Fruit fly (Drosophila melanogaster) whole organism, embryonic: ENCODE results near the gene wus.
A peak's percentile ranks its signal among the peaks of the same experiment; 100 is the strongest.

ENCODE experiments used
- Ada2b ChIP-seq: fragments of 200-800 bp; sonication (Bioruptor generic); IDR thresholded peaks from 2 replicates; pipeline ENCODE4 v1.3.6; 2022; ENCODE audit warnings: missing biosample characterization, missing genetic modification characterization
- CG10267 ChIP-seq: fragments of 200-800 bp; sonication (Bioruptor generic); optimal IDR thresholded peaks from 2 replicates; lab custom pipeline; 2018; ENCODE audit warnings: missing biosample characterization, mild to moderate bottlenecking, missing genetic modification characterization, moderate library complexity
- CG11085 ChIP-seq: fragments of 200-800 bp; sonication (Bioruptor generic); IDR thresholded peaks from 2 replicates; pipeline ENCODE4 v1.3.6; 2022; ENCODE audit warnings: missing biosample characterization, missing genetic modification characterization
- CG12299 ChIP-seq: fragments of 200-800 bp; sonication (Bioruptor generic); optimal IDR thresholded peaks from 2 replicates; lab custom pipeline; 2018; ENCODE audit warnings: missing biosample characterization, mild to moderate bottlenecking, missing genetic modification characterization
- CG13123 ChIP-seq: fragments of 200-800 bp; sonication (Bioruptor generic); optimal IDR thresholded peaks from 2 replicates; lab custom pipeline; 2016; ENCODE audit warnings: missing biosample characterization, missing genetic modification characterization
- CG13287 ChIP-seq: fragments of 200-800 bp; sonication (Bioruptor generic); IDR thresholded peaks from 2 replicates; pipeline ENCODE4 v1.3.6; 2022; ENCODE audit warnings: missing biosample characterization, missing genetic modification characterization; ENCODE audit not compliant: partially characterized antibody
- CG14860 ChIP-seq: fragments of 200-800 bp; sonication (Bioruptor generic); IDR thresholded peaks from 3 replicates; pipeline ENCODE4 v1.3.6; 2022; ENCODE audit warnings: missing biosample characterization, missing genetic modification characterization; ENCODE audit not compliant: partially characterized antibody
- CG1603 ChIP-seq: fragments of 200-800 bp; sonication (Bioruptor generic); optimal IDR thresholded peaks from 2 replicates; lab custom pipeline; 2019; ENCODE audit warnings: missing biosample characterization, mild to moderate bottlenecking, missing genetic modification characterization, moderate library complexity
- CG16863 ChIP-seq: fragments of 200-800 bp; sonication (Bioruptor generic); optimal IDR thresholded peaks from 3 replicates; lab custom pipeline; 2016; ENCODE audit warnings: missing biosample characterization, missing genetic modification characterization
- CG17829 ChIP-seq: fragments of 200-800 bp; optimal IDR thresholded peaks from 2 replicates; lab custom pipeline; 2019; ENCODE audit warnings: missing biosample characterization, mild to moderate bottlenecking, missing genetic modification characterization, moderate library complexity
- CG1792 ChIP-seq: fragments of 200-800 bp; sonication (Bioruptor generic); optimal IDR thresholded peaks from 2 replicates; lab custom pipeline; 2016; ENCODE audit warnings: missing biosample characterization, missing genetic modification characterization
- CG2120 ChIP-seq: fragments of 200-800 bp; sonication (Bioruptor generic); optimal IDR thresholded peaks from 3 replicates; lab custom pipeline; 2016; ENCODE audit warnings: missing biosample characterization, missing genetic modification characterization
- CG3065 ChIP-seq: fragments of 200-800 bp; sonication (Bioruptor generic); optimal IDR thresholded peaks from 2 replicates; lab custom pipeline; 2016; ENCODE audit warnings: missing biosample characterization, missing genetic modification characterization
- CG31224 ChIP-seq: fragments of 200-800 bp; sonication (Bioruptor generic); IDR thresholded peaks from 2 replicates; pipeline ENCODE4 v1.3.6; 2022; ENCODE audit warnings: missing biosample characterization, missing genetic modification characterization
- CG32767 ChIP-seq: fragments of 200-800 bp; sonication (Bioruptor generic); IDR thresholded peaks from 2 replicates; pipeline ENCODE4 v1.3.6; 2022; ENCODE audit warnings: missing biosample characterization, missing genetic modification characterization
- CG33213 ChIP-seq: fragments of 200-800 bp; sonication (Bioruptor generic); optimal IDR thresholded peaks from 3 replicates; lab custom pipeline; 2016; ENCODE audit warnings: missing biosample characterization, missing genetic modification characterization
- CG34422 ChIP-seq: fragments of 200-800 bp; sonication (Bioruptor generic); IDR thresholded peaks from 3 replicates; pipeline ENCODE4 v1.3.6; 2022; ENCODE audit warnings: missing biosample characterization, missing genetic modification characterization
- CG3847 ChIP-seq: fragments of 200-800 bp; sonication (Bioruptor generic); IDR thresholded peaks from 2 replicates; pipeline ENCODE4 v1.3.6; 2022; ENCODE audit warnings: missing biosample characterization, missing genetic modification characterization
- CG4404 ChIP-seq: fragments of 200-800 bp; sonication (Bioruptor generic); IDR thresholded peaks from 2 replicates; pipeline ENCODE4 v1.3.6; 2022; ENCODE audit warnings: missing biosample characterization, missing genetic modification characterization
- CG9437 ChIP-seq: fragments of 200-800 bp; sonication (Bioruptor generic); optimal IDR thresholded peaks from 2 replicates; lab custom pipeline; 2018; ENCODE audit warnings: missing biosample characterization, mild to moderate bottlenecking, missing genetic modification characterization
- CG9727 ChIP-seq: fragments of 200-800 bp; sonication (Bioruptor generic); optimal IDR thresholded peaks from 3 replicates; lab custom pipeline; 2017; ENCODE audit warnings: missing biosample characterization, mild to moderate bottlenecking, missing genetic modification characterization
- CTCF ChIP-seq: fragments of 200-800 bp; sonication (Bioruptor generic); optimal IDR thresholded peaks from 2 replicates; lab custom pipeline; 2017; ENCODE audit warnings: missing biosample characterization, mild to moderate bottlenecking, missing genetic modification characterization, moderate library complexity
- CoRest ChIP-seq: fragments of 200-800 bp; sonication (Bioruptor generic); optimal IDR thresholded peaks from 3 replicates; lab custom pipeline; 2018; ENCODE audit warnings: missing biosample characterization, mild to moderate bottlenecking, missing genetic modification characterization, moderate library complexity
- D19B ChIP-seq: fragments of 200-800 bp; sonication (Bioruptor generic); optimal IDR thresholded peaks from 2 replicates; lab custom pipeline; 2017; ENCODE audit warnings: missing biosample characterization, mild to moderate bottlenecking, missing genetic modification characterization
- Dp ChIP-seq: fragments of 200-800 bp; sonication (Bioruptor generic); optimal IDR thresholded peaks from 2 replicates; lab custom pipeline; 2018; ENCODE audit warnings: missing biosample characterization, mild to moderate bottlenecking, missing genetic modification characterization, moderate library complexity
- Dref ChIP-seq: fragments of 200-800 bp; sonication (Bioruptor generic); IDR thresholded peaks from 2 replicates; pipeline ENCODE4 v1.3.6; 2022; ENCODE audit warnings: missing biosample characterization, missing genetic modification characterization
- E2f2 ChIP-seq: fragments of 200-800 bp; sonication (Bioruptor generic); IDR thresholded peaks from 2 replicates; pipeline ENCODE4 v1.3.6; 2022; ENCODE audit warnings: missing biosample characterization, missing genetic modification characterization
- Eip74EF ChIP-seq, 2 experiments: fragments of 200-800 bp in 1 of 2; fragments of >200 bp in 1 of 2; sonication (Bioruptor generic) in 1 of 2; optimal IDR thresholded peaks; 2 replicates each; lab custom pipeline; 2017 to 2019; ENCODE audit warnings: missing biosample characterization in 2 of 2, missing genetic modification characterization in 2 of 2, mild to moderate bottlenecking in 1 of 2, moderate library complexity in 1 of 2
- HLH3B ChIP-seq: fragments of 200-800 bp; sonication (Bioruptor generic); IDR thresholded peaks from 2 replicates; pipeline ENCODE4 v1.3.6; 2022; ENCODE audit warnings: missing biosample characterization, missing genetic modification characterization
- HmgD ChIP-seq: fragments of 200-800 bp; sonication (Bioruptor generic); optimal IDR thresholded peaks from 3 replicates; lab custom pipeline; 2016; ENCODE audit warnings: missing biosample characterization, missing genetic modification characterization
- Hmx ChIP-seq: fragments of 200-800 bp; sonication (Bioruptor generic); optimal IDR thresholded peaks from 2 replicates; lab custom pipeline; 2016; ENCODE audit warnings: missing biosample characterization, missing genetic modification characterization
- Jarid2 ChIP-seq: fragments of 200-800 bp; sonication (Bioruptor generic); optimal IDR thresholded peaks from 3 replicates; lab custom pipeline; 2017; ENCODE audit warnings: mild to moderate bottlenecking, missing biosample characterization, missing genetic modification reagents, missing genetic modification characterization
- Myb ChIP-seq: fragments of 200-800 bp; sonication (Bioruptor generic); optimal IDR thresholded peaks from 2 replicates; lab custom pipeline; 2016; ENCODE audit warnings: missing biosample characterization, missing genetic modification characterization
- Pdp1 ChIP-seq, 2 experiments: fragments of 200-800 bp; sonication (Bioruptor generic); optimal IDR thresholded peaks; 3 replicates each; lab custom pipeline; 2016; ENCODE audit warnings: missing biosample characterization in 2 of 2, missing genetic modification characterization in 2 of 2, mild to moderate bottlenecking in 1 of 2, moderate library complexity in 1 of 2
- Ravus ChIP-seq: fragments of 200-800 bp; sonication (Bioruptor generic); IDR thresholded peaks from 2 replicates; pipeline ENCODE4 v1.3.6; 2022; ENCODE audit warnings: missing biosample characterization, missing genetic modification characterization
- Side ChIP-seq: fragments of 200-800 bp; sonication (Bioruptor generic); optimal IDR thresholded peaks from 2 replicates; lab custom pipeline; 2016; ENCODE audit warnings: missing biosample characterization, missing genetic modification characterization
- Sry-δ ChIP-seq: fragments of 200-800 bp; sonication (Bioruptor generic); optimal IDR thresholded peaks from 2 replicates; lab custom pipeline; 2016; ENCODE audit warnings: missing biosample characterization, missing genetic modification characterization
- corto ChIP-seq: fragments of 200-800 bp; sonication (Bioruptor generic); optimal IDR thresholded peaks from 2 replicates; lab custom pipeline; 2016; ENCODE audit warnings: missing biosample characterization, mild to moderate bottlenecking, missing genetic modification characterization, moderate library complexity
- dpn ChIP-seq, 2 experiments: fragments of 200-800 bp; sonication (Bioruptor generic); optimal IDR thresholded peaks; 3 replicates each; lab custom pipeline; 2016; ENCODE audit warnings: missing biosample characterization in 2 of 2, missing genetic modification characterization in 2 of 2
- exex ChIP-seq: fragments of 200-800 bp; sonication (Bioruptor generic); optimal IDR thresholded peaks from 4 replicates; lab custom pipeline; 2018; ENCODE audit warnings: missing biosample characterization, mild to moderate bottlenecking, missing genetic modification characterization, moderate library complexity
- lbe ChIP-seq: fragments of 200-800 bp; sonication (Bioruptor generic); optimal IDR thresholded peaks from 2 replicates; lab custom pipeline; 2016; ENCODE audit warnings: missing biosample characterization, mild to moderate bottlenecking, missing genetic modification characterization
- pho ChIP-seq: fragments of 200-800 bp; sonication (Bioruptor generic); optimal IDR thresholded peaks from 2 replicates; lab custom pipeline; 2016; ENCODE audit warnings: missing biosample characterization, missing genetic modification characterization
- pita ChIP-seq: fragments of 200-800 bp; sonication (Bioruptor generic); optimal IDR thresholded peaks from 2 replicates; lab custom pipeline; 2017; ENCODE audit warnings: missing biosample characterization, mild to moderate bottlenecking, missing genetic modification characterization
- pzg ChIP-seq: fragments of 200-800 bp; sonication (Bioruptor generic); optimal IDR thresholded peaks from 3 replicates; lab custom pipeline; 2018; ENCODE audit warnings: missing biosample characterization, mild to moderate bottlenecking, missing genetic modification characterization, moderate library complexity
- row ChIP-seq: fragments of 200-800 bp; sonication (Bioruptor generic); IDR thresholded peaks from 3 replicates; pipeline ENCODE4 v1.3.6; 2022; ENCODE audit warnings: missing biosample characterization, missing genetic modification characterization
- slbo ChIP-seq: fragments of 200-800 bp; sonication (Bioruptor generic); IDR thresholded peaks from 2 replicates; pipeline ENCODE4 v1.3.6; 2022; ENCODE audit warnings: missing biosample characterization, missing genetic modification characterization
- sqz ChIP-seq: fragments of 200-800 bp; sonication (Bioruptor generic); optimal IDR thresholded peaks from 3 replicates; lab custom pipeline; 2018; ENCODE audit warnings: missing biosample characterization, mild to moderate bottlenecking, missing genetic modification characterization
- trh ChIP-seq: fragments of 200-800 bp; sonication (Bioruptor generic); optimal IDR thresholded peaks from 2 replicates; lab custom pipeline; 2016; ENCODE audit warnings: missing biosample characterization, missing genetic modification characterization
- unc-4 ChIP-seq: fragments of 200-800 bp; sonication (Bioruptor generic); IDR thresholded peaks from 2 replicates; pipeline ENCODE4 v1.3.6; 2022; ENCODE audit warnings: missing biosample characterization, missing genetic modification characterization; ENCODE audit not compliant: partially characterized antibody
- zen2 ChIP-seq: fragments of 200-800 bp; sonication (Bioruptor generic); IDR thresholded peaks from 3 replicates; pipeline ENCODE4 v1.3.6; 2022; ENCODE audit warnings: missing biosample characterization, missing genetic modification characterization; ENCODE audit not compliant: partially characterized antibody

The wus gene

DNA sequence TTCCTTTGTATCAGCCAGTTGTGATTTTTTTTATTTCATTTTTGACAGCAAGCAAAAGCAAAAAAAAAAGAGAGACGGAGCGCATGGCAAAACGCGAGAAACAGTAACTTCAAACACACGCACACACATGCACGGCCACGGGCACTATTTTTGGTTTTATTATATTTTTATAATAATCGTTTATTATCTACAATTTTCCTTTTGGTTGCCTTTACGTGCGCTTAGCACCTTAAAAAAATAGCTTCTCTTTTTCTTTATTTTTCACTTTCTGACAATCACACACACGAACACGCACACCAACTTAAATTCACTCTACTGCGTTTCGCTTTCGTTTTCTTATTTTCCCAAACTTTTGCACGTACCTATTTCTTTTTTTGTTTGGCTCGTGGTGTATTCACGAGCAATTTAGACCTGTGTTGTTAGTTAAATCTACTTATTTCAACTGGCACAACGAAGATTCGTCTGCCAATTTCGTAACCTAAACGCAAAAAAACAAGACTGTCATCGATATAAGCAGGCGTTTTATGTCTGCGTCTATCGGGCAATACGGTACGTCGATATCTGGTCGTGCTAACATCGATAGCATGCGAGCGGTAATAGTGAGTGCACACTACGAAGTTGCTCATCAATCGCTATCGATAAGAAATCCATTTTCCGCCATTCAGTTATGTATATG lies 27.6 kb upstream of the wus start, which contains the start of gene Ubr1 (continued):
- TF ChIP-seq lbe (peak; percentile 6), Eip74EF (GFP tag; optimal IDR thresholded peaks at IDR 0.05; lab: Kevin White, UChicago) (peak in 1 of 2 experiments; percentile 41), unc-4 (GFP tag; lab: Robert Waterston, UW) (peak; percentile 81), Dp (GFP tag; lab: Kevin White, UChicago) (peak; percentile 74), CG16863 (no peak), CG9437 (GFP tag; lab: Kevin White, UChicago) (peak; percentile 1), pita (GFP tag; lab: Kevin White, UChicago) (no peak), CG3847 (GFP tag; lab: Robert Waterston, UW) (peak; percentile 44), CG2120 (GFP tag; lab: Kevin White, UChicago) (peak; percentile 37), trh (no peak), CG14860 (GFP tag; lab: Robert Waterston, UW) (peak; percentile 96), CG11085 (GFP tag; lab: Robert Waterston, UW) (0 out of 2 replicates have a peak, but pooled peaks have one; percentile 19), D19B (GFP tag; lab: Kevin White, UChicago) (no peak), pzg (peak; percentile 92), pho (GFP tag; lab: Kevin White, UChicago) (peak; percentile 43), Pdp1 (GFP tag; optimal IDR thresholded peaks at IDR 0.05; lab: Kevin White, UChicago) (peak in 1 of 2 experiments; percentile 91), zen2 (peak; percentile 76), CG1792 (GFP tag; lab: Kevin White, UChicago) (peak; percentile 34), CG31224 (GFP tag; lab: Robert Waterston, UW) (no peak), HmgD (GFP tag; lab: Kevin White, UChicago) (peak; percentile 85), CG1603 (peak; percentile 86), exex (peak; percentile 7), CG3065 (GFP tag; lab: Kevin White, UChicago) (no peak), Ada2b (no peak), Ravus (no peak), CG34422 (GFP tag; lab: Robert Waterston, UW) (0 out of 3 replicates have a peak, but pooled peaks have one; percentile 31), CoRest (tag; lab: Kevin White, UChicago) (peak; percentile 24), Dref (GFP tag; lab: Robert Waterston, UW) (peak; percentile 99), CG9727 (GFP tag; lab: Kevin White, UChicago) (peak; percentile 3), Sry-δ (GFP tag; lab: Kevin White, UChicago) (peak; percentile 86), corto (no peak), CTCF (GFP tag; lab: Kevin White, UChicago) (peak; percentile 37), CG13123 (GFP tag; lab: Kevin White, UChicago) (peak; percentile 39), sqz (GFP tag; lab: Kevin White, UChicago) (peak; percentile 62), CG32767 (GFP tag; lab: Robert Waterston, UW) (peak; percentile 69), CG12299 (no peak), E2f2 (GFP tag; lab: Robert Waterston, UW) (peak; percentile 81), CG4404 (no peak), row (GFP tag; lab: Robert Waterston, UW) (peak; percentile 62), CG33213 (GFP tag; lab: Kevin White, UChicago) (peak; percentile 45), slbo (GFP tag; lab: Robert Waterston, UW) (peak; percentile 37), dpn (GFP tag; optimal IDR thresholded peaks at IDR 0.05; lab: Kevin White, UChicago) (peak; percentile 26 to 36), CG17829 (tag; lab: Kevin White, UChicago) (peak; percentile 50), CG13287 (GFP tag; lab: Robert Waterston, UW) (peak; percentile 91), CG10267 (tag; lab: Kevin White, UChicago) (peak; percentile 51), Hmx (GFP tag; lab: Kevin White, UChicago) (no peak), Myb (GFP tag; lab: Kevin White, UChicago) (peak; percentile 67), Jarid2 (peak; percentile 45), Side (GFP tag; lab: Kevin White, UChicago) (no peak), HLH3B (no peak)
